Worm (Caenorhabditis elegans) whole organism, L4/young adult: Measurements from ENCODE around the gene stdh-3.

ENCODE experiments used
- dao-5 ChIP-seq: sonication (generic microtip); optimal IDR thresholded peaks from 2 replicates; lab custom pipeline; 2016; ENCODE audit warnings: missing genotype, missing genetic modification characterization, moderate library complexity, missing compliant biosample characterization
- him-1 ChIP-seq: sonication (generic microtip); optimal IDR thresholded peaks from 2 replicates; lab custom pipeline; 2016; ENCODE audit warnings: missing genotype, missing genetic modification reagents, missing genetic modification characterization, missing compliant biosample characterization

DNA sequence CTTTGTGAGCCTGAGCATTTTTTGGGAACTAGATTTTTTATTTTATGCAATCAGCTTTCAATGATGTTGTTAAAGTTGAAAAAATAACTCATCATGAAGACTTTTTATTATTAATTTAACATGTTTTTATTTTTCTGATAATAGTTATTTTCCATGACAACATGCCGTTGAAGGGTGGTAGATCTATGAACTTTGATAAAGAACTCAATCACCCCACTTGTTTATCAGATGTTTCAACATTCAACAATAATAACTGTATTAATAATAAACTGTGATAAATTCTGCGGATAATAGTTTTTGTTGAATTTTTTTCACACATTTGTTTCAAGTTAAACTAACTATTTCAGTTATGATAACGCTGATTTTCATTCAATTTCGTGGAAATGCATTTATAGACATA is 12.9 kb upstream of the stdh-3 start:
- no peak for TF ChIP-seq him-1 (tag; lab: Kevin White, UChicago)
- no peak for TF ChIP-seq dao-5 (tag; lab: Kevin White, UChicago)
